Worm (Caenorhabditis elegans): ENCODE measurements around the gene Y105C5B.18.

Y105C5B.18 gene

DNA sequence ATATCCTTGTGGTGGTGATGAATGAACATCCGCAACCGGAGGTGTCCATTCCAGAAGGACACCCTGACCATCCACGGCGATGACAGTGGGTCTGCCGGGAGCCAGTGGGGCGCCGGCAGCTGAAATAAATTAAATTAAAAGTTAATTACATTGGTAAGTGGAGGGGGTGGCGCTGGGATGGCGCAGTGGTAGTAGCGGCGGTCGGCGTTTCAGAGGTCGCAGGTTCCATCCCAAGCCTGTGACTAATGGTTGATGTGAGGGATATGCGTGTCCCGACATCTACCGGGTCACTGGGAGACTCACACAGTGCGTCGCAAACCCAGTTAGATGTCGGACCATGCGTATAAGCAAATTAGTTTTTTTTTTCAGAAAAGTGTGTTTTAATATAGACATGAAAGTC is 41.1 kb downstream of the Y105C5B.18 start:
- peak; percentile 11 for TF ChIP-seq sptf-1 (tag; optimal IDR thresholded peaks at IDR 0.05)
- TF ChIP-seq lin-32 (GFP tag; optimal IDR thresholded peaks at IDR 0.05): no peak
- TF ChIP-seq nhr-12 (tag; optimal IDR thresholded peaks at IDR 0.05): no peak

DNA sequence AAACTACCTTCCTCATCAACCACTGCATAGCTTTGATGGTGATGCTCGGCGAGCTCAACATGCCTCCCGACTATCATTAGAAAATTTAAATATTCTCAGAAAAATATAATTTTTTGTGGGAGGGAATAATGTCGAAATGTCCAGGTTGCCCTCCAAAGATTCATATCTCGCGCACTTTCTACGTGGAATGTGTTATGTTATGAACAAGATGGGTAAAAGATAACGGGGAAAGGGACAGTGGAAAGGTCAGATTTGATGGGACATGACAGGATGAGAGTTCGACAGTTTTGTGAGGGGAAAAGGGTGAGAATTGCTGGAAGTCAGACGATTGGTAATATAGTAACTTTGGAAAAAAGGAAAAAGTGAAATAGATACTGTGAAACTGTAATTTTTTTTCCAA is 41.9 kb downstream of the Y105C5B.18 start:
- TF ChIP-seq pha-4 (tag; optimal IDR thresholded peaks at IDR 0.05): no peak
- no peak for TF ChIP-seq nhr-76 (tag; optimal IDR thresholded peaks at IDR 0.05)
- peak; percentile 55 for TF ChIP-seq elt-1 (tag; optimal IDR thresholded peaks at IDR 0.05; ENCODE audit: borderline replicate concordance, insufficient read depth)
- TF ChIP-seq nhr-12 (tag; optimal IDR thresholded peaks at IDR 0.05): no peak
- TF ChIP-seq unc-62 (GFP tag; optimal IDR thresholded peaks at IDR 0.05): peak; percentile 49
- TF ChIP-seq cnd-1 (tag; optimal IDR thresholded peaks at IDR 0.05): no peak
- TF ChIP-seq nhr-2 (tag; optimal IDR thresholded peaks at IDR 0.05): peak; percentile 84
